Worm (Caenorhabditis elegans) whole organism, early embryonic: ENCODE data around the gene Y66D12A.3.

Source experiments
- B0310.2 ChIP-seq: sonication (generic microtip); optimal IDR thresholded peaks from 2 replicates; lab custom pipeline; 2016; ENCODE audit warnings: mild to moderate bottlenecking, missing genetic modification characterization, missing compliant biosample characterization
- F13C5.2 ChIP-seq: sonication (generic microtip); optimal IDR thresholded peaks from 2 replicates; lab custom pipeline; 2017; ENCODE audit warnings: mild to moderate bottlenecking, missing genetic modification characterization, inconsistent platforms, missing compliant biosample characterization
- aly-1 ChIP-seq: sonication (generic microtip); optimal IDR thresholded peaks from 2 replicates; lab custom pipeline; 2016; ENCODE audit warnings: missing genetic modification characterization, missing compliant biosample characterization
- ama-1 ChIP-seq: fragments of 150-350 bp; optimal IDR thresholded peaks from 2 replicates; lab custom pipeline; 2014
- ceh-13 ChIP-seq: fragments of 200-800 bp; sonication (Bioruptor generic); optimal IDR thresholded peaks from 2 replicates; lab custom pipeline; 2018; ENCODE audit warnings: mild to moderate bottlenecking, missing genetic modification characterization, missing compliant biosample characterization
- ceh-36 ChIP-seq: sonication (generic microtip); optimal IDR thresholded peaks from 2 replicates; lab custom pipeline; 2016; ENCODE audit warnings: missing genetic modification characterization, inconsistent platforms, missing compliant biosample characterization
- ets-7 ChIP-seq: sonication (generic microtip); optimal IDR thresholded peaks from 2 replicates; lab custom pipeline; 2016; ENCODE audit warnings: missing genotype, missing genetic modification characterization, missing compliant biosample characterization
- flt-1 ChIP-seq: fragments of 200-800 bp; sonication (Bioruptor generic); IDR thresholded peaks from 2 replicates; pipeline ENCODE4 v1.3.6; 2022; ENCODE audit warnings: missing genetic modification characterization, missing compliant biosample characterization
- hmbx-1 ChIP-seq: sonication (generic microtip); optimal IDR thresholded peaks from 2 replicates; lab custom pipeline; 2016; ENCODE audit warnings: mild to moderate bottlenecking, missing genetic modification characterization, missing compliant biosample characterization
- hmg-4 ChIP-seq: fragments of 200-800 bp; sonication (Bioruptor generic); optimal IDR thresholded peaks from 2 replicates; lab custom pipeline; 2018; ENCODE audit warnings: mild to moderate bottlenecking, missing genetic modification characterization, missing compliant biosample characterization
- hnd-1 ChIP-seq: sonication (generic microtip); optimal IDR thresholded peaks from 2 replicates; lab custom pipeline; 2016; ENCODE audit warnings: missing genetic modification characterization, missing compliant biosample characterization
- pes-1 ChIP-seq: fragments of 200-800 bp; sonication (Bioruptor generic); IDR thresholded peaks from 2 replicates; pipeline ENCODE4 v1.3.6; 2022; ENCODE audit warnings: missing genetic modification reagents, missing genetic modification characterization, missing compliant biosample characterization
- scrt-1 ChIP-seq: fragments of 200-800 bp; sonication (Bioruptor generic); IDR thresholded peaks from 2 replicates; pipeline ENCODE4 v1.3.6; 2022; ENCODE audit warnings: missing genetic modification characterization, missing compliant biosample characterization
- sea-1 ChIP-seq: fragments of 200-800 bp; sonication (Bioruptor generic); conservative IDR thresholded peaks from 2 replicates; pipeline ENCODE4 v1.3.6; 2022; ENCODE audit warnings: missing genetic modification characterization, missing compliant biosample characterization
- tbx-11 ChIP-seq: fragments of 200-800 bp; sonication (Bioruptor generic); IDR thresholded peaks from 2 replicates; pipeline ENCODE4 v1.3.6; 2022; ENCODE audit warnings: missing genetic modification characterization, missing compliant biosample characterization
- tbx-37 ChIP-seq: fragments of 200-800 bp; sonication (Bioruptor generic); conservative IDR thresholded peaks from 2 replicates; pipeline ENCODE4 v1.3.6; 2022; ENCODE audit warnings: missing genetic modification reagents, missing genetic modification characterization, missing compliant biosample characterization
- tra-4 ChIP-seq: sonication (generic microtip); optimal IDR thresholded peaks from 2 replicates; lab custom pipeline; 2017; ENCODE audit warnings: missing genetic modification characterization, missing compliant biosample characterization

The Y66D12A.3 gene

ce11 chrIII:11631111-11631510 lies 42.1 kb downstream of the Y66D12A.3 start:
- TF ChIP-seq pes-1 (GFP tag; lab: Robert Waterston, UW), result no peak
- TF ChIP-seq hnd-1, result no peak
- no peak for TF ChIP-seq flt-1 (GFP tag; lab: Robert Waterston, UW)
- no peak for TF ChIP-seq aly-1
- no peak for TF ChIP-seq scrt-1
- TF ChIP-seq B0310.2, result no peak
- no peak for TF ChIP-seq ceh-13 (GFP tag; lab: Kevin White, UChicago)
- TF ChIP-seq tbx-37 (GFP tag; lab: Robert Waterston, UW), result no peak
- TF ChIP-seq ets-7, result no peak
- TF ChIP-seq hmbx-1 (tag; lab: Kevin White, UChicago), result no peak
- no peak for TF ChIP-seq ama-1 (lab: Kevin White, UChicago)
- TF ChIP-seq F13C5.2 (tag; lab: Kevin White, UChicago), result no peak
- TF ChIP-seq ceh-36 (tag; lab: Kevin White, UChicago), result no peak
- no peak for TF ChIP-seq hmg-4 (GFP tag; lab: Kevin White, UChicago)
- TF ChIP-seq sea-1 (GFP tag; lab: Robert Waterston, UW), result no peak
- no peak for TF ChIP-seq tra-4
- TF ChIP-seq tbx-11, result no peak

ce11 chrIII:11632376-11632775 lies 43.4 kb downstream of the Y66D12A.3 start:
- TF ChIP-seq sea-1 (GFP tag; lab: Robert Waterston, UW) (no peak), tbx-37 (GFP tag; lab: Robert Waterston, UW) (no peak)

ce11 chrIII:11633444-11633843 lies 44.4 kb downstream of the Y66D12A.3 start:
- no peak for TF ChIP-seq tbx-11
- no peak for TF ChIP-seq hmbx-1 (tag; lab: Kevin White, UChicago)
- TF ChIP-seq ets-7, result no peak
- no peak for TF ChIP-seq tbx-37 (GFP tag; lab: Robert Waterston, UW)
- TF ChIP-seq scrt-1, result no peak
- no peak for TF ChIP-seq hmg-4 (GFP tag; lab: Kevin White, UChicago)
- TF ChIP-seq F13C5.2 (tag; lab: Kevin White, UChicago), result no peak
- TF ChIP-seq ama-1 (lab: Kevin White, UChicago), result no peak
- no peak for TF ChIP-seq sea-1 (GFP tag; lab: Robert Waterston, UW)
- TF ChIP-seq flt-1 (GFP tag; lab: Robert Waterston, UW), result no peak
- TF ChIP-seq ceh-36 (tag; lab: Kevin White, UChicago), result no peak
- no peak for TF ChIP-seq tra-4
- TF ChIP-seq ceh-13 (GFP tag; lab: Kevin White, UChicago), result no peak
- TF ChIP-seq aly-1, result no peak
- TF ChIP-seq pes-1 (GFP tag; lab: Robert Waterston, UW), result no peak
- no peak for TF ChIP-seq B0310.2
- TF ChIP-seq hnd-1, result no peak

DNA sequence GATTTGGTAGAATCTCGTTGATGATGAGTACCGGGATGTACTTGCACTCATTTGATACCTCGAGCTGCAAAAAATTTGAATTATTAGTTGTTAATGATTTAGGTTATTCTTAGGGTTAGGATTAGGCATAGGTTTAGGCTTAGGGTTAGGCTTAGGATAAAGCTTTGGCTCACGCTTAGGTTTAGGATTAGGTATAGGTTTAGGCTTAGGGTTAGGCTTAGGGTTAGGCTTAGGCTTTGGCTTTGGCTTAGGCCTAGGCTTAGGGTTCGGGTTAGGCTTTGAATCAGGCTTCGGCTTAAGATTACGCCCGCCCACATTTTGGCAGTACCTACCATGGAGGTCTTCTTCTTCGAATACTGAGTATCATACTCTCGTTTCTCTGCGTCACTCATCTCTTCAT lies 46.0 kb downstream of the Y66D12A.3 start:
- TF ChIP-seq ceh-36 (tag; lab: Kevin White, UChicago) (peak; percentile 63), flt-1 (GFP tag; lab: Robert Waterston, UW) (no peak)

- TF ChIP-seq hmbx-1 (tag; lab: Kevin White, UChicago), result no peak
- TF ChIP-seq ceh-13 (GFP tag; lab: Kevin White, UChicago), result no peak
- no peak for TF ChIP-seq pes-1 (GFP tag; lab: Robert Waterston, UW)
Measured at ce11 chrIII:11636740-11637139, 47.7 kb downstream of the Y66D12A.3 start, which contains the start of gene tbx-33. tbx-33 (minus strand) TSS chrIII:11636840.

DNA sequence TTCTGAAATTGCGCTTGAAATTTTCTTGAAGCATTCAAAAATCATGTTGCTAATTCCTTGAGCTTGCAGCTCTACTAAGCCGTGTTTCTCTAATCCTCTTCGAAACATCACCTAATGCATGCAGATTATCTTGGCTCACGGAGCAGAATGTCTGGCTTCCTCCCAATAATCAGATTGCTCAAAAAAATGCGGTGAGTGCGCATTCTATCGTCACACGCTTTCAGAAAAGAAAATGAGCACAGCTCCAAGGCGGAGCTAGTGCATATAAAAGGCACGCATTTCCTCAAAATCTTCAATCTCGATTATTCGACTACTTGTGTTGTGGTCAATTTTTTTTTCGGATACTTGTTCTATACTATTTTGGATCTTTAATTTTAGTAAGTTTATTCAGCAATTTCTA lies 52.3 kb downstream of the Y66D12A.3 start:
- TF ChIP-seq B0310.2 (no peak), sea-1 (GFP tag; lab: Robert Waterston, UW) (no peak), tbx-11 (no peak)
